Worm (Caenorhabditis elegans) whole organism, L4/young adult: Measurements from ENCODE around the gene ZK892.5.

Source experiments
- dao-5 ChIP-seq: sonication (generic microtip); optimal IDR thresholded peaks from 2 replicates; lab custom pipeline; 2016; ENCODE audit warnings: missing genotype, missing genetic modification characterization, moderate library complexity, missing compliant biosample characterization
- him-1 ChIP-seq: sonication (generic microtip); optimal IDR thresholded peaks from 2 replicates; lab custom pipeline; 2016; ENCODE audit warnings: missing genotype, missing genetic modification reagents, missing genetic modification characterization, missing compliant biosample characterization

- TF ChIP-seq dao-5 (tag; lab: Kevin White, UChicago) (no peak), him-1 (tag; lab: Kevin White, UChicago) (peak; percentile 43)
Observed at ce11 chrII:9967999-9968706, 39.9 kb upstream of the ZK892.5 start, which contains the start of the genes R53.4 and psf-1.
